Fruit fly (Drosophila melanogaster): ENCODE results near the gene Cpr65Aw.

Cpr65Aw gene

DNA sequence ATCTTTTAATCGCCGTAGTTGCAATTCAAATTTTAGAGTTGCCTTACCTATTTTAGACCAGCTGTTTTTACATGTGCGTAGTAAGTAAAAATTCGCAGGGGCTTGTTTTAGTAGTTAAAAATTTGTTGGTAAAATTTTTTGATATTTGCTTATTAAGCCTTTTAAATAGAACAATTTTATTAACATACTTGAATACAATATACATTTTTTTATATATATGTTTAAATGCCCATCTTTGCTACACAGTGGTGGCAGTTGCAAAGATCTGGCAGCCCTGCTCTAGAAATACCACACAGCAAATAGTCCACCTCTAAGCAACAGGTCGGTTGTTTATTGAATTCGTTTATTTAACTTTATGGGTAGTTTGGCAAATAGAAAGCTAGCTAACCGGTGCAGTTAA lies 47.5 kb downstream of the Cpr65Aw start, which contains the start of the genes CG10467 and loj (continued):
- TF ChIP-seq brk (GFP tag; optimal IDR thresholded peaks at IDR 0.05) (peak; percentile 90), Abd-B (GFP tag; optimal IDR thresholded peaks at IDR 0.05) (no peak), Hr78 (GFP tag; optimal IDR thresholded peaks at IDR 0.05) (no peak), rgr (GFP tag; optimal IDR thresholded peaks at IDR 0.05) (peak; percentile 94), Jra (GFP tag; optimal IDR thresholded peaks at IDR 0.05) (peak; percentile 75), sage (GFP tag; optimal IDR thresholded peaks at IDR 0.05) (peak; percentile 52), OdsH (GFP tag; optimal IDR thresholded peaks at IDR 0.05) (peak; percentile 89), Dfd (GFP tag; optimal IDR thresholded peaks at IDR 0.05) (no peak), N (GFP tag; optimal IDR thresholded peaks at IDR 0.05) (no peak), GATAd (GFP tag; optimal IDR thresholded peaks at IDR 0.05) (peak; percentile 77), Dif (GFP tag; optimal IDR thresholded peaks at IDR 0.05; ENCODE audit: partially characterized antibody) (no peak), sv (GFP tag; optimal IDR thresholded peaks at IDR 0.05) (peak; percentile 92), fru (GFP tag; optimal IDR thresholded peaks at IDR 0.05) (peak; percentile 81), Vsx2 (GFP tag; optimal IDR thresholded peaks at IDR 0.05; ENCODE audit: partially characterized antibody) (no peak), CG9705 (GFP tag; optimal IDR thresholded peaks at IDR 0.05) (peak; percentile 88), ey (GFP tag; optimal IDR thresholded peaks at IDR 0.05) (peak; percentile 85), jim (GFP tag; optimal IDR thresholded peaks at IDR 0.05) (no peak), foxo (GFP tag; optimal IDR thresholded peaks at IDR 0.05) (peak in 1 of 2 experiments; percentile 92)

DNA sequence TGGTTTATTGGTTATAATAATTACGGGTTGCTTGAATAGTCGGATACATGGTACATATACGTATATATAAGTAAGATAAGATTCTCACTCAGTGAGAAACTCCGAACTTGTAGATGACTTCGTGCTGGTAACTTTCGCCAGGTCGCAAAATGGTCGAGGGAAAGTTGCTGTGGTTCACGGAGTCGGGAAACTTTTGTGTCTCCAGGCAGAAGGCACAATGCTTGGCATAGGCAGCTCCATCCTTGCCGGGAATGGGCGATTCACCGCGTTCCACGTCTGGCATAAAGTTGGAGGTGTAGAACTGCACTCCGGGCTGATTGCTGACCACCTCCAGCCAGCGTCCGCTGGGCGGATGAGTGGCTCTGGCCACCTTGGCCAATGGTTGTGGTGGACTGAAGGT lies 49.0 kb downstream of the Cpr65Aw start, which contains the start of gene CG10469:
TSS of gene CG10469 (minus strand) at position 101 of the 400 bp plus-strand sequence.
- TF ChIP-seq Jra (GFP tag; optimal IDR thresholded peaks at IDR 0.05) = no peak
- TF ChIP-seq Sp1 (GFP tag; optimal IDR thresholded peaks at IDR 0.05) = no peak
- TF ChIP-seq tai (GFP tag; optimal IDR thresholded peaks at IDR 0.05) = no peak
